Fruit fly (Drosophila melanogaster) whole organism, embryonic: ENCODE measurements around the gene CG8042.
A peak's percentile ranks its signal among the peaks of the same experiment; 100 is the strongest.

Experiments used
- B-H1 ChIP-seq: fragments of 200-800 bp; sonication (Bioruptor generic); IDR thresholded peaks from 3 replicates; pipeline ENCODE4 v1.3.6; 2022; ENCODE audit warnings: missing biosample characterization, missing genetic modification characterization
- CG10321 ChIP-seq: fragments of 200-800 bp; sonication (Bioruptor generic); IDR thresholded peaks from 2 replicates; pipeline ENCODE4 v1.3.6; 2022; ENCODE audit warnings: missing biosample characterization, missing genetic modification characterization
- CG10654 ChIP-seq: fragments of 200-800 bp; sonication (Bioruptor generic); optimal IDR thresholded peaks from 2 replicates; lab custom pipeline; 2016; ENCODE audit warnings: missing biosample characterization, missing genetic modification characterization
- CG11247 ChIP-seq: fragments of 200-800 bp; sonication (Bioruptor generic); IDR thresholded peaks from 2 replicates; pipeline ENCODE4 v1.3.6; 2022; ENCODE audit warnings: missing biosample characterization, missing genetic modification characterization
- CG12155 ChIP-seq: fragments of 200-800 bp; sonication (Bioruptor generic); optimal IDR thresholded peaks from 3 replicates; lab custom pipeline; 2016; ENCODE audit warnings: missing biosample characterization, missing genetic modification characterization
- CG12236 ChIP-seq: fragments of 200-800 bp; sonication (Bioruptor generic); optimal IDR thresholded peaks from 2 replicates; lab custom pipeline; 2016; ENCODE audit warnings: missing biosample characterization, missing genetic modification characterization
- CG12942 ChIP-seq: fragments of 200-800 bp; sonication (Bioruptor generic); optimal IDR thresholded peaks from 3 replicates; lab custom pipeline; 2016; ENCODE audit warnings: missing biosample characterization, missing genetic modification characterization
- CG13296 ChIP-seq: fragments of 200-800 bp; sonication (Bioruptor generic); optimal IDR thresholded peaks from 3 replicates; lab custom pipeline; 2018; ENCODE audit warnings: missing biosample characterization, mild to moderate bottlenecking, missing genetic modification characterization
- CG14441 ChIP-seq: fragments of 200-800 bp; sonication (Bioruptor generic); IDR thresholded peaks from 2 replicates; pipeline ENCODE4 v1.3.6; 2022; ENCODE audit warnings: missing biosample characterization, missing genetic modification characterization
- CG14965 ChIP-seq: fragments of 200-800 bp; sonication (Bioruptor generic); optimal IDR thresholded peaks from 2 replicates; lab custom pipeline; 2016; ENCODE audit warnings: missing biosample characterization, missing genetic modification characterization, borderline replicate concordance
- CG17186 ChIP-seq: fragments of 200-800 bp; sonication (Bioruptor generic); optimal IDR thresholded peaks from 3 replicates; lab custom pipeline; 2017; ENCODE audit warnings: missing biosample characterization, missing genetic modification reagents, missing genetic modification characterization
- CG2202 ChIP-seq: fragments of 200-800 bp; sonication (Bioruptor generic); optimal IDR thresholded peaks from 2 replicates; lab custom pipeline; 2018; ENCODE audit warnings: missing biosample characterization, mild to moderate bottlenecking, missing genetic modification characterization
- CG2889 ChIP-seq: fragments of 200-800 bp; sonication (Bioruptor generic); IDR thresholded peaks from 3 replicates; pipeline ENCODE4 v1.3.6; 2022; ENCODE audit warnings: missing biosample characterization, missing genetic modification characterization
- CG31224 ChIP-seq: fragments of 200-800 bp; sonication (Bioruptor generic); IDR thresholded peaks from 2 replicates; pipeline ENCODE4 v1.3.6; 2022; ENCODE audit warnings: missing biosample characterization, missing genetic modification characterization
- CG4404 ChIP-seq: fragments of 200-800 bp; sonication (Bioruptor generic); IDR thresholded peaks from 2 replicates; pipeline ENCODE4 v1.3.6; 2022; ENCODE audit warnings: missing biosample characterization, missing genetic modification characterization
- CG4424 ChIP-seq: fragments of 200-800 bp; sonication (Bioruptor generic); optimal IDR thresholded peaks from 3 replicates; lab custom pipeline; 2016; ENCODE audit warnings: missing biosample characterization, missing genetic modification characterization
- CG4730 ChIP-seq: fragments of 200-800 bp; sonication (Bioruptor generic); IDR thresholded peaks from 2 replicates; pipeline ENCODE4 v1.3.6; 2022; ENCODE audit warnings: missing biosample characterization, missing genetic modification characterization
- CG6254 ChIP-seq: fragments of 200-800 bp; sonication (Bioruptor generic); optimal IDR thresholded peaks from 3 replicates; lab custom pipeline; 2017; ENCODE audit warnings: mild to moderate bottlenecking, missing biosample characterization, missing genetic modification reagents, missing genetic modification characterization
- CG7271 ChIP-seq: fragments of 200-800 bp; sonication (Bioruptor generic); optimal IDR thresholded peaks from 2 replicates; lab custom pipeline; 2018; ENCODE audit warnings: missing biosample characterization, mild to moderate bottlenecking, missing genetic modification characterization, moderate library complexity
- CG7556 ChIP-seq: fragments of 200-800 bp; sonication (Bioruptor generic); optimal IDR thresholded peaks from 2 replicates; lab custom pipeline; 2017; ENCODE audit warnings: missing biosample characterization, mild to moderate bottlenecking, missing genetic modification characterization
- CG7928 ChIP-seq: fragments of 200-800 bp; sonication (Bioruptor generic); optimal IDR thresholded peaks from 2 replicates; lab custom pipeline; 2017; ENCODE audit warnings: missing biosample characterization, mild to moderate bottlenecking, missing genetic modification characterization
- CG9609 ChIP-seq: fragments of 200-800 bp; sonication (Bioruptor generic); optimal IDR thresholded peaks from 3 replicates; lab custom pipeline; 2016; ENCODE audit warnings: missing biosample characterization, missing genetic modification characterization
- Dad ChIP-seq: fragments of 200-800 bp; sonication (Bioruptor generic); optimal IDR thresholded peaks from 3 replicates; lab custom pipeline; 2016; ENCODE audit warnings: missing biosample characterization, missing genetic modification characterization
- Dll ChIP-seq: fragments of 200-800 bp; sonication (Bioruptor generic); IDR thresholded peaks from 4 replicates; pipeline ENCODE4 v1.3.6; 2022; ENCODE audit warnings: missing biosample characterization, missing genetic modification characterization; ENCODE audit not compliant: partially characterized antibody
- GATAe ChIP-seq: fragments of 200-800 bp; sonication (Bioruptor generic); conservative IDR thresholded peaks from 2 replicates; pipeline ENCODE4 v1.3.6; 2022; ENCODE audit warnings: missing biosample characterization, missing genetic modification characterization
- Oaz ChIP-seq: fragments of 200-800 bp; sonication (Bioruptor generic); IDR thresholded peaks from 2 replicates; pipeline ENCODE4 v1.3.6; 2022; ENCODE audit warnings: missing biosample characterization, missing genetic modification characterization
- Optix ChIP-seq: fragments of 200-800 bp; sonication (Bioruptor generic); IDR thresholded peaks from 3 replicates; pipeline ENCODE4 v1.3.6; 2022; ENCODE audit warnings: missing biosample characterization, missing genetic modification characterization
- Scr ChIP-seq: fragments of 200-800 bp; sonication (Bioruptor generic); IDR thresholded peaks from 2 replicates; pipeline ENCODE4 v1.3.6; 2022; ENCODE audit warnings: missing biosample characterization, missing genetic modification characterization; ENCODE audit not compliant: partially characterized antibody
- Six4 ChIP-seq: fragments of 200-800 bp; sonication (Bioruptor generic); optimal IDR thresholded peaks from 2 replicates; lab custom pipeline; 2016; ENCODE audit warnings: missing biosample characterization, missing genetic modification characterization
- Sry-δ ChIP-seq: fragments of 200-800 bp; sonication (Bioruptor generic); optimal IDR thresholded peaks from 2 replicates; lab custom pipeline; 2016; ENCODE audit warnings: missing biosample characterization, missing genetic modification characterization
- ash1 ChIP-seq: fragments of 200-800 bp; sonication (Bioruptor generic); optimal IDR thresholded peaks from 2 replicates; lab custom pipeline; 2018; ENCODE audit warnings: missing biosample characterization, mild to moderate bottlenecking, missing genetic modification characterization
- bsh ChIP-seq, 2 experiments: fragments of 200-800 bp; sonication (Bioruptor generic); optimal IDR thresholded peaks; 2 replicates each; lab custom pipeline; 2017 to 2018; ENCODE audit warnings: mild to moderate bottlenecking in 2 of 2, missing biosample characterization in 2 of 2, missing genetic modification characterization in 2 of 2, moderate library complexity in 1 of 2
- btn ChIP-seq: fragments of 200-800 bp; sonication (Bioruptor generic); optimal IDR thresholded peaks from 2 replicates; lab custom pipeline; 2016; ENCODE audit warnings: missing biosample characterization, missing genetic modification characterization
- dimm ChIP-seq: fragments of 200-800 bp; sonication (Bioruptor generic); IDR thresholded peaks from 2 replicates; pipeline ENCODE4 v1.3.6; 2022; ENCODE audit warnings: missing biosample characterization, missing genetic modification characterization
- dpn ChIP-seq, 2 experiments: fragments of 200-800 bp; sonication (Bioruptor generic); optimal IDR thresholded peaks; 3 replicates each; lab custom pipeline; 2016; ENCODE audit warnings: missing biosample characterization in 2 of 2, missing genetic modification characterization in 2 of 2
- dysf ChIP-seq: fragments of 200-800 bp; sonication (Bioruptor generic); IDR thresholded peaks from 3 replicates; pipeline ENCODE4 v1.3.6; 2022; ENCODE audit warnings: missing biosample characterization, missing genetic modification characterization
- emc ChIP-seq: fragments of 200-800 bp; sonication (Bioruptor generic); optimal IDR thresholded peaks from 2 replicates; lab custom pipeline; 2016; ENCODE audit warnings: missing biosample characterization, missing genetic modification characterization
- en ChIP-seq: fragments of 200-800 bp; sonication (Bioruptor generic); optimal IDR thresholded peaks from 2 replicates; lab custom pipeline; 2016; ENCODE audit warnings: missing biosample characterization, missing genetic modification characterization
- fd96Cb ChIP-seq: fragments of 200-800 bp; sonication (Bioruptor generic); optimal IDR thresholded peaks from 2 replicates; lab custom pipeline; 2018; ENCODE audit warnings: missing biosample characterization, mild to moderate bottlenecking, missing genetic modification characterization, moderate library complexity
- gsb ChIP-seq: fragments of 200-800 bp; sonication (Bioruptor generic); IDR thresholded peaks from 2 replicates; pipeline ENCODE4 v1.3.6; 2022; ENCODE audit warnings: missing biosample characterization, missing genetic modification characterization
- ken ChIP-seq: fragments of 200-800 bp; sonication (Bioruptor generic); IDR thresholded peaks from 3 replicates; pipeline ENCODE4 v1.3.6; 2022; ENCODE audit warnings: missing biosample characterization, missing genetic modification characterization
- klu ChIP-seq: fragments of 200-800 bp; sonication (Bioruptor generic); IDR thresholded peaks from 2 replicates; pipeline ENCODE4 v1.3.6; 2022; ENCODE audit warnings: missing biosample characterization, missing genetic modification characterization
- knrl ChIP-seq: fragments of 200-800 bp; sonication (Bioruptor generic); IDR thresholded peaks from 3 replicates; pipeline ENCODE4 v1.3.6; 2022; ENCODE audit warnings: missing biosample characterization, missing genetic modification characterization; ENCODE audit not compliant: partially characterized antibody
- odd ChIP-seq: fragments of 200-800 bp; sonication (Bioruptor generic); optimal IDR thresholded peaks from 2 replicates; lab custom pipeline; 2017; ENCODE audit warnings: missing biosample characterization, mild to moderate bottlenecking, missing genetic modification characterization
- pita ChIP-seq: fragments of 200-800 bp; sonication (Bioruptor generic); optimal IDR thresholded peaks from 2 replicates; lab custom pipeline; 2017; ENCODE audit warnings: missing biosample characterization, mild to moderate bottlenecking, missing genetic modification characterization
- sc ChIP-seq, 3 experiments: fragments of >200 bp in 2 of 3; fragments of 200-800 bp in 1 of 3; sonication (Bioruptor generic) in 1 of 3; optimal IDR thresholded peaks; 2 replicates in 2 of 3; 3 replicates in 1 of 3; lab custom pipeline; 2017; ENCODE audit warnings: mild to moderate bottlenecking in 1 of 3, missing biosample characterization in 1 of 3, missing genetic modification characterization in 1 of 3, missing genetic modification reagents in 1 of 3
- slbo ChIP-seq: fragments of 200-800 bp; sonication (Bioruptor generic); IDR thresholded peaks from 2 replicates; pipeline ENCODE4 v1.3.6; 2022; ENCODE audit warnings: missing biosample characterization, missing genetic modification characterization
- usp ChIP-seq: fragments of >200 bp; optimal IDR thresholded peaks from 2 replicates; lab custom pipeline; 2017; ENCODE audit warnings: missing biosample characterization, missing genetic modification characterization
- z ChIP-seq: fragments of 200-800 bp; sonication (Bioruptor generic); IDR thresholded peaks from 3 replicates; pipeline ENCODE4 v1.3.6; 2022; ENCODE audit warnings: missing biosample characterization, missing genetic modification characterization

The CG8042 gene

DNA sequence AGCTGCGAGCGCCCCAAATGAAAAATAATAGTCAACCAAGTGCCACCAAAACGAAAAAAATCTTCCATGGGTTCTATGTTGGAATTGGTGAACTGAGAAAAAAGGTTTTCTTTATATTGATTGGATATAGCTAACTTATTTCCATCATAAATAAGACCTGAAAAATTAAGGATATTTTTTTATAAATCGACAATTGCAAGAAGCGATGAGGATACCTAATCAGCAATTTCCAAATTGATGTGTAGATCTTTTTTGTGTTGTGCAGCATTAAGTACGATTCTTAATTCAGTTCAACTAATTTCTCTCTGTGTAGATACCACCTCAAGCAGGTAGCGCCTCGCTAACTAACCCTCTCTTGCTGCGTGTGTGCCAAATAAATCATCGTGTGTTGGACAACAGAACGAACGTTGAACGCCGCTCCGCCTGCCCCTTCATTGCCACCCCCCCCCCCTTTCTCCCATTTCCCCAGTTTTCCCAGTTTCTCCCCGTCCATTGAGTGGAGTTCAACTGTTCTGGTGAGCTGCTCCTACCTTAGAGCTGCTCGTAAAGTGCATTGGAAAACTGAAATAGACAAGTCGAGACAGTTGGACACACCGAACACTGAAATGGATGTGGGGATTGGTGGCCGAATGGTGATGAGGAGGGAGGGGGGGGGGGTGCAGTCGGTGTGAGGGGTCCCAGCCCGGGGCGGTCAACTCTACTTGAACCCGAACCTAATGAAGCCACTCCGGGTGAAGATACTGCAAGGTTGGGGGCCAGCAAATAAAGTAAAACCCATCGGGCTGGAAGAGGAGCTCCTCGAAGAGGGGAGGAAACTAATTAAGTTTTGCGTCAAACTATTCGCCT is 14.3 kb upstream of the CG8042 start (continued):
- TF ChIP-seq CG7556 (GFP tag; lab: Kevin White, UChicago) = peak; percentile 78
- TF ChIP-seq fd96Cb = peak; percentile 83
- no peak for TF ChIP-seq dysf
- TF ChIP-seq en = peak; percentile 17
- no peak for TF ChIP-seq GATAe (GFP tag; lab: Robert Waterston, UW)
- TF ChIP-seq ash1 (GFP tag; lab: Kevin White, UChicago) = no peak
- TF ChIP-seq B-H1 (GFP tag; lab: Robert Waterston, UW) = peak; percentile 38; the same call in 1 of the 3 replicates
- peak; percentile 55 for TF ChIP-seq Dad (GFP tag; lab: Kevin White, UChicago)
- no peak for TF ChIP-seq CG14965 (GFP tag; lab: Kevin White, UChicago)
- TF ChIP-seq CG12155 = peak; percentile 54
- peak; percentile 65 for TF ChIP-seq Six4 (GFP tag; lab: Kevin White, UChicago)
- no peak for TF ChIP-seq CG2889 (GFP tag; lab: Robert Waterston, UW)
- TF ChIP-seq Dll = no peak
- no peak for TF ChIP-seq emc
- no peak for TF ChIP-seq Scr
- no peak for TF ChIP-seq klu (GFP tag; lab: Robert Waterston, UW)
- peak; percentile 42; the same call in 1 of the 2 replicates for TF ChIP-seq CG14441 (GFP tag; lab: Robert Waterston, UW)
- TF ChIP-seq CG13296 (GFP tag; lab: Kevin White, UChicago) = no peak
- no peak for TF ChIP-seq CG11247 (GFP tag; lab: Robert Waterston, UW)
- no peak for TF ChIP-seq CG17186
- TF ChIP-seq knrl = no peak
- TF ChIP-seq CG7928 (GFP tag; lab: Kevin White, UChicago) = no peak
- TF ChIP-seq CG10321 = no peak
- TF ChIP-seq CG4404 = peak; percentile 80
- TF ChIP-seq gsb (GFP tag; lab: Robert Waterston, UW) = 0 out of 2 replicates have a peak, but pooled peaks have one; percentile 21
- peak; percentile 74 for TF ChIP-seq CG2202
- peak; percentile 62 for TF ChIP-seq CG10654 (GFP tag; lab: Kevin White, UChicago)
- TF ChIP-seq CG12942 (GFP tag; lab: Kevin White, UChicago) = no peak
- peak; percentile 53; the same call in 1 of the 3 replicates for TF ChIP-seq ken (GFP tag; lab: Robert Waterston, UW)
- TF ChIP-seq CG9609 (GFP tag; lab: Kevin White, UChicago) = no peak
- TF ChIP-seq dimm (GFP tag; lab: Robert Waterston, UW) = no peak
- TF ChIP-seq dpn (GFP tag; optimal IDR thresholded peaks at IDR 0.05; lab: Kevin White, UChicago) = peak; percentile 44 to 54
- peak; percentile 23 for TF ChIP-seq odd (GFP tag; lab: Kevin White, UChicago)
- peak; percentile 57 to 89 for TF ChIP-seq bsh (GFP tag; optimal IDR thresholded peaks at IDR 0.05; lab: Kevin White, UChicago)
- 0 out of 2 replicates have a peak, but pooled peaks have one; percentile 43 for TF ChIP-seq slbo (GFP tag; lab: Robert Waterston, UW)
- TF ChIP-seq z (GFP tag; lab: Robert Waterston, UW) = no peak; the same call in 2 of the 3 replicates
- TF ChIP-seq CG4730 (GFP tag; lab: Robert Waterston, UW) = no peak
- peak; percentile 63 for TF ChIP-seq CG7271 (tag; lab: Kevin White, UChicago)
- no peak for TF ChIP-seq pita (GFP tag; lab: Kevin White, UChicago)
- TF ChIP-seq CG12236 = peak; percentile 27
- TF ChIP-seq btn (GFP tag; lab: Kevin White, UChicago) = no peak
- TF ChIP-seq Optix (GFP tag; lab: Robert Waterston, UW) = no peak; the same call in 2 of the 3 replicates
- no peak for TF ChIP-seq CG31224 (GFP tag; lab: Robert Waterston, UW)
- TF ChIP-seq usp (GFP tag; lab: Kevin White, UChicago) = no peak
- no peak for TF ChIP-seq Sry-δ (GFP tag; lab: Kevin White, UChicago)
- no peak for TF ChIP-seq sc (optimal IDR thresholded peaks at IDR 0.05; lab: Kevin White, UChicago)
- peak; percentile 75 for TF ChIP-seq sc (GFP tag; optimal IDR thresholded peaks at IDR 0.05; lab: Kevin White, UChicago)
- peak; percentile 69 for TF ChIP-seq CG6254
- no peak for TF ChIP-seq Oaz (GFP tag; lab: Robert Waterston, UW)
- peak; percentile 85 for TF ChIP-seq CG4424 (GFP tag; lab: Kevin White, UChicago)
